Fruit fly (Drosophila melanogaster): ENCODE data around the gene Sac1.
A peak's percentile ranks its signal among the peaks of the same experiment; 100 is the strongest.

Sac1 gene

dm6 chr3L:1203855-1204431, 43.7 kb upstream of the Sac1 start:
- peak; percentile 16; the same call in 1 of the 2 replicates for TF ChIP-seq E2f2 (GFP tag; IDR thresholded peaks at IDR 0.05)
- TF ChIP-seq Deaf1 (tag; optimal IDR thresholded peaks at IDR 0.05), result no peak
- peak; percentile 58 for TF ChIP-seq Rfx (GFP tag; IDR thresholded peaks at IDR 0.05)
- peak; percentile 36 for TF ChIP-seq Hr39 (optimal IDR thresholded peaks at IDR 0.05)
- no peak for TF ChIP-seq ind (GFP tag; optimal IDR thresholded peaks at IDR 0.05)
- TF ChIP-seq tgo (GFP tag; IDR thresholded peaks at IDR 0.05), result no peak
- TF ChIP-seq rib (GFP tag; IDR thresholded peaks at IDR 0.05), result no peak
- TF ChIP-seq CG4360 (GFP tag; IDR thresholded peaks at IDR 0.05), result no peak
- peak; percentile 25; the same call in 1 of the 2 replicates for TF ChIP-seq vvl (GFP tag; IDR thresholded peaks at IDR 0.05)
- TF ChIP-seq CG8290 (GFP tag; optimal IDR thresholded peaks at IDR 0.05), result no peak
- peak in 1 of 2 experiments; percentile 49 for TF ChIP-seq CG8290 (tag; optimal IDR thresholded peaks at IDR 0.05)
- TF ChIP-seq pan (optimal IDR thresholded peaks at IDR 0.05), result no peak
- peak in 1 of 2 experiments; percentile 8 for TF ChIP-seq pan (GFP tag; optimal IDR thresholded peaks at IDR 0.05 in 1 of 2, IDR thresholded peaks at IDR 0.05 in 1 of 2)
- no peak for TF ChIP-seq ERR (GFP tag; optimal IDR thresholded peaks at IDR 0.05)
- peak; percentile 37; the same call in 1 of the 3 replicates for TF ChIP-seq dysf (GFP tag; IDR thresholded peaks at IDR 0.05)
- TF ChIP-seq CG3281 (GFP tag; optimal IDR thresholded peaks at IDR 0.05), result no peak
- TF ChIP-seq CG15696 (tag; optimal IDR thresholded peaks at IDR 0.05), result no peak
- 0 out of 2 replicates have a peak, but pooled peaks have one; percentile 24 for TF ChIP-seq sisA (GFP tag; IDR thresholded peaks at IDR 0.05)
- peak; percentile 59 for TF ChIP-seq Med (GFP tag)
- TF ChIP-seq CG2120 (GFP tag; optimal IDR thresholded peaks at IDR 0.05), result peak; percentile 29
- peak; percentile 26 for TF ChIP-seq lab (GFP tag; optimal IDR thresholded peaks at IDR 0.05)
- TF ChIP-seq nau (GFP tag; optimal IDR thresholded peaks at IDR 0.05), result no peak
- peak; percentile 48; the same call in 1 of the 2 replicates for TF ChIP-seq Atf6 (GFP tag; IDR thresholded peaks at IDR 0.05)
- TF ChIP-seq dimm (GFP tag; IDR thresholded peaks at IDR 0.05), result no peak
- TF ChIP-seq CG4328 (GFP tag; optimal IDR thresholded peaks at IDR 0.05), result no peak
- TF ChIP-seq ranshi (GFP tag; IDR thresholded peaks at IDR 0.05), result no peak
- TF ChIP-seq prd (optimal IDR thresholded peaks at IDR 0.05), result no peak
- 0 out of 3 replicates have a peak, but pooled peaks have one; percentile 22 for TF ChIP-seq prd (GFP tag; IDR thresholded peaks at IDR 0.05)
- TF ChIP-seq chm (GFP tag; IDR thresholded peaks at IDR 0.05), result 0 out of 2 replicates have a peak, but pooled peaks have one; percentile 29
- TF ChIP-seq z (GFP tag; IDR thresholded peaks at IDR 0.05), result peak; percentile 87
- TF ChIP-seq CG32532 (GFP tag; IDR thresholded peaks at IDR 0.05), result peak; percentile 62
- TF ChIP-seq CG11456 (GFP tag; IDR thresholded peaks at IDR 0.05), result no peak
- peak; percentile 68 for TF ChIP-seq CG10366 (GFP tag; IDR thresholded peaks at IDR 0.05)
- TF ChIP-seq CG6689 (GFP tag; IDR thresholded peaks at IDR 0.05), result 0 out of 2 replicates have a peak, but pooled peaks have one; percentile 11
- TF ChIP-seq HLH3B (GFP tag; IDR thresholded peaks at IDR 0.05), result no peak
- no peak for TF ChIP-seq HHEX (GFP tag; optimal IDR thresholded peaks at IDR 0.05)
- TF ChIP-seq CG9876 (GFP tag; optimal IDR thresholded peaks at IDR 0.05), result no peak
- no peak for TF ChIP-seq Dad (GFP tag; optimal IDR thresholded peaks at IDR 0.05)
- no peak for TF ChIP-seq Vsx1 (GFP tag; optimal IDR thresholded peaks at IDR 0.05)
- TF ChIP-seq unpg (GFP tag; optimal IDR thresholded peaks at IDR 0.05), result no peak
- TF ChIP-seq maf-S (GFP tag; optimal IDR thresholded peaks at IDR 0.05), result no peak
- TF ChIP-seq row (GFP tag; IDR thresholded peaks at IDR 0.05), result peak; percentile 14; the same call in 1 of the 3 replicates
- no peak for TF ChIP-seq ewg (GFP tag; optimal IDR thresholded peaks at IDR 0.05)
- TF ChIP-seq CG13287 (GFP tag; IDR thresholded peaks at IDR 0.05; ENCODE audit: partially characterized antibody), result peak; percentile 19; the same call in 1 of the 2 replicates
- TF ChIP-seq ken (GFP tag; IDR thresholded peaks at IDR 0.05), result no peak
- no peak for TF ChIP-seq Taf1 (GFP tag; IDR thresholded peaks at IDR 0.05)
- no peak for TF ChIP-seq CG17385 (GFP tag; optimal IDR thresholded peaks at IDR 0.05)
- 0 out of 2 replicates have a peak, but pooled peaks have one; percentile 9 for TF ChIP-seq E2f1 (GFP tag; IDR thresholded peaks at IDR 0.05)
- 0 out of 2 replicates have a peak, but pooled peaks have one; percentile 14 for TF ChIP-seq toy (GFP tag; IDR thresholded peaks at IDR 0.05)
- peak in 1 of 2 experiments; percentile 36 for TF ChIP-seq crp (GFP tag; optimal IDR thresholded peaks at IDR 0.05)
- peak; percentile 29; the same call in 1 of the 2 replicates for TF ChIP-seq CG3847 (GFP tag; IDR thresholded peaks at IDR 0.05)
- no peak for TF ChIP-seq CG18011 (GFP tag; optimal IDR thresholded peaks at IDR 0.05)

All from whole organism, embryonic.